Worm (Caenorhabditis elegans) whole organism, young adult: ENCODE results near the gene srx-63.

Experiments used
- C17E4.6 ChIP-seq: fragments of 200-800 bp; sonication (Bioruptor generic); IDR thresholded peaks from 2 replicates; pipeline ENCODE4 v1.3.6; 2022; ENCODE audit warnings: missing genetic modification reagents, missing genetic modification characterization, missing compliant biosample characterization
- F10E7.11 ChIP-seq: sonication (generic microtip); optimal IDR thresholded peaks from 2 replicates; lab custom pipeline; 2017; ENCODE audit warnings: mild to moderate bottlenecking, missing genetic modification characterization, moderate library complexity, missing compliant biosample characterization
- F23B12.7 ChIP-seq: sonication (generic microtip); optimal IDR thresholded peaks from 2 replicates; lab custom pipeline; 2017; ENCODE audit warnings: missing genetic modification characterization, mild to moderate bottlenecking, missing compliant biosample characterization, antibody characterized with exemption, moderate library complexity; ENCODE audit not compliant: insufficient read depth
- F49E8.2 ChIP-seq: sonication (generic microtip); optimal IDR thresholded peaks from 3 replicates; lab custom pipeline; 2017; ENCODE audit warnings: missing genetic modification characterization, mild to moderate bottlenecking, missing compliant biosample characterization, antibody characterized with exemption, moderate library complexity; ENCODE audit not compliant: insufficient read depth
- F57A8.1 ChIP-seq: fragments of 200-800 bp; sonication (Bioruptor generic); optimal IDR thresholded peaks from 2 replicates; lab custom pipeline; 2018; ENCODE audit warnings: mild to moderate bottlenecking, missing genetic modification characterization, moderate library complexity, missing compliant biosample characterization
- T07F8.4 ChIP-seq: sonication (generic microtip); optimal IDR thresholded peaks from 2 replicates; lab custom pipeline; 2016; ENCODE audit warnings: mild to moderate bottlenecking, missing genetic modification characterization, moderate library complexity, missing compliant biosample characterization
- Y79H2A.3 ChIP-seq: fragments of 200-800 bp; sonication (Bioruptor generic); conservative IDR thresholded peaks from 2 replicates; pipeline ENCODE4 v1.3.6; 2022; ENCODE audit warnings: missing genetic modification reagents, missing genetic modification characterization, missing compliant biosample characterization
- Y95B8A.8 ChIP-seq: fragments of 200-800 bp; sonication (Bioruptor generic); IDR thresholded peaks from 2 replicates; pipeline ENCODE4 v1.3.6; 2022; ENCODE audit warnings: missing genetic modification reagents, missing genetic modification characterization, missing compliant biosample characterization
- ama-1 ChIP-seq, 3 experiments: fragments of 150-350 bp in 1 of 3; sonication (generic microtip) in 2 of 3; optimal IDR thresholded peaks; 2 replicates each; lab custom pipeline; 2014 to 2018; ENCODE audit warnings: missing biosample characterization in 2 of 3, missing genetic modification characterization in 2 of 3, missing genetic modification reagents in 2 of 3
- aptf-3 ChIP-seq: fragments of 200-800 bp; sonication (Bioruptor generic); IDR thresholded peaks from 2 replicates; pipeline ENCODE4 v1.3.6; 2022; ENCODE audit warnings: missing genetic modification characterization, missing compliant biosample characterization
- bed-2 ChIP-seq: fragments of 200-800 bp; sonication (Bioruptor generic); IDR thresholded peaks from 2 replicates; pipeline ENCODE4 v1.3.6; 2022; ENCODE audit warnings: missing genetic modification reagents, missing genetic modification characterization, missing compliant biosample characterization
- cebp-2 ChIP-seq: fragments of 200-800 bp; sonication (Bioruptor generic); IDR thresholded peaks from 2 replicates; pipeline ENCODE4 v1.3.6; 2022; ENCODE audit warnings: missing genetic modification characterization, missing compliant biosample characterization
- ceh-79 ChIP-seq: sonication (generic microtip); optimal IDR thresholded peaks from 2 replicates; lab custom pipeline; 2017; ENCODE audit warnings: mild to moderate bottlenecking, missing genetic modification characterization, missing compliant biosample characterization
- ceh-91 ChIP-seq: fragments of 200-800 bp; sonication (Bioruptor generic); IDR thresholded peaks from 2 replicates; pipeline ENCODE4 v1.3.6; 2022; ENCODE audit warnings: missing genetic modification reagents, missing genetic modification characterization, missing compliant biosample characterization
- egl-18 ChIP-seq: fragments of 200-800 bp; sonication (Bioruptor generic); IDR thresholded peaks from 2 replicates; pipeline ENCODE4 v1.3.6; 2022; ENCODE audit warnings: missing genetic modification reagents, missing genetic modification characterization, missing compliant biosample characterization
- fkh-3 ChIP-seq: sonication (generic microtip); optimal IDR thresholded peaks from 2 replicates; lab custom pipeline; 2016; ENCODE audit warnings: mild to moderate bottlenecking, missing genetic modification characterization, missing compliant biosample characterization
- hsf-1 ChIP-seq: fragments of 200-800 bp; sonication (Bioruptor generic); IDR thresholded peaks from 2 replicates; pipeline ENCODE4 v1.3.6; 2022; ENCODE audit warnings: missing genetic modification reagents, missing genetic modification characterization, missing compliant biosample characterization
- lag-1 ChIP-seq: fragments of 200-800 bp; sonication (Bioruptor generic); IDR thresholded peaks from 2 replicates; pipeline ENCODE4 v1.3.6; 2022; ENCODE audit warnings: missing genetic modification reagents, missing genetic modification characterization, missing compliant biosample characterization
- madf-10 ChIP-seq: sonication (generic microtip); optimal IDR thresholded peaks from 2 replicates; lab custom pipeline; 2016; ENCODE audit warnings: mild to moderate bottlenecking, missing genetic modification characterization, missing compliant biosample characterization
- madf-3 ChIP-seq: fragments of 200-800 bp; sonication (Bioruptor generic); IDR thresholded peaks from 2 replicates; pipeline ENCODE4 v1.3.6; 2022; ENCODE audit warnings: missing genetic modification reagents, missing genetic modification characterization, missing compliant biosample characterization
- mxl-1 ChIP-seq: sonication (generic microtip); optimal IDR thresholded peaks from 2 replicates; lab custom pipeline; 2016; ENCODE audit warnings: missing genetic modification characterization, missing compliant biosample characterization
- nfya-2 ChIP-seq: fragments of 200-800 bp; sonication (Bioruptor generic); IDR thresholded peaks from 2 replicates; pipeline ENCODE4 v1.3.6; 2022; ENCODE audit warnings: missing genetic modification reagents, missing genetic modification characterization, missing compliant biosample characterization
- nfyb-1 ChIP-seq: fragments of 200-800 bp; sonication (Bioruptor generic); IDR thresholded peaks from 2 replicates; pipeline ENCODE4 v1.3.6; 2022; ENCODE audit warnings: missing genetic modification reagents, missing genetic modification characterization, missing compliant biosample characterization
- nhr-120 ChIP-seq: fragments of 200-800 bp; sonication (Bioruptor generic); IDR thresholded peaks from 2 replicates; pipeline ENCODE4 v1.3.6; 2022; ENCODE audit warnings: missing genetic modification characterization, missing compliant biosample characterization
- nhr-80 ChIP-seq: sonication (generic microtip); optimal IDR thresholded peaks from 2 replicates; lab custom pipeline; 2016; ENCODE audit warnings: missing genetic modification characterization, missing compliant biosample characterization
- nhr-90 ChIP-seq: sonication (generic microtip); optimal IDR thresholded peaks from 2 replicates; lab custom pipeline; 2016; ENCODE audit warnings: missing genotype, mild to moderate bottlenecking, missing genetic modification characterization, missing compliant biosample characterization
- rcor-1 ChIP-seq: fragments of 200-800 bp; sonication (Bioruptor generic); IDR thresholded peaks from 2 replicates; pipeline ENCODE4 v1.3.6; 2022; ENCODE audit warnings: missing genetic modification reagents, missing genetic modification characterization, missing compliant biosample characterization
- sea-2 ChIP-seq: fragments of 200-800 bp; sonication (Bioruptor generic); IDR thresholded peaks from 2 replicates; pipeline ENCODE4 v1.3.6; 2022; ENCODE audit warnings: missing genetic modification characterization, missing compliant biosample characterization
- snpc-1.1 ChIP-seq: sonication (generic microtip); optimal IDR thresholded peaks from 2 replicates; lab custom pipeline; 2017; ENCODE audit warnings: missing genetic modification characterization, mild to moderate bottlenecking, missing compliant biosample characterization, antibody characterized with exemption, moderate library complexity, missing genotype, missing genetic modification reagents; ENCODE audit not compliant: insufficient read depth
- snpc-3.4 ChIP-seq: sonication (generic microtip); optimal IDR thresholded peaks from 2 replicates; lab custom pipeline; 2017; ENCODE audit warnings: missing genetic modification characterization, mild to moderate bottlenecking, missing compliant biosample characterization, antibody characterized with exemption, moderate library complexity, missing genotype, missing genetic modification reagents
- somi-1 ChIP-seq: fragments of 200-800 bp; sonication (Bioruptor generic); optimal IDR thresholded peaks from 2 replicates; lab custom pipeline; 2018; ENCODE audit warnings: mild to moderate bottlenecking, missing genetic modification characterization, missing compliant biosample characterization
- tbp1 ChIP-seq: fragments of 200-800 bp; sonication (Bioruptor generic); optimal IDR thresholded peaks from 2 replicates; lab custom pipeline; 2018; ENCODE audit warnings: mild to moderate bottlenecking, missing genetic modification characterization, missing compliant biosample characterization
- tlf-1 ChIP-seq: fragments of 200-800 bp; sonication (Bioruptor generic); optimal IDR thresholded peaks from 2 replicates; lab custom pipeline; 2018; ENCODE audit warnings: mild to moderate bottlenecking, missing genetic modification characterization, missing compliant biosample characterization
- zfh-2 ChIP-seq: fragments of 200-800 bp; sonication (Bioruptor generic); conservative IDR thresholded peaks from 2 replicates; pipeline ENCODE4 v1.3.6; 2022; ENCODE audit warnings: missing genetic modification reagents, missing genetic modification characterization, missing compliant biosample characterization

srx-63 gene

DNA sequence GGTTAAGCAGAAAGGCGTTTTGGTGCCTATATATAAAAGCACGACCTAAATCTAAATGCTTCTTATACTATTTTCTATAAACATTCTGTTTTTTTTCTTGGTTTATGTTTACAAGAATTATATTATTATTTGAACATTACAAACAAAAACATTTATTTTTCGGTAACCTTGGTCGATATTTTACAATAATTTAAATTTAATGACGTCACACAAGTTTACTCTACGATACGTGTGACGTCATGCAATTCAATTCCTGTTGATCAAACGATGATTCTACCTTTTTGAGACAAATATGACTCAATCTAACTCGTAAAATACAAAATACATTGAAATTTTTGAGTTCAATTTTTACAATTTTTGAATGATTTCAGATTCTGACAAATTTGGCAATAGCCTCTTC is 35.4 kb upstream of the srx-63 start:
- no peak for TF ChIP-seq madf-10
- no peak for TF ChIP-seq nhr-90 (tag; lab: Kevin White, UChicago)
- no peak for TF ChIP-seq snpc-1.1 (tag; lab: Kevin White, UChicago)
- TF ChIP-seq ceh-79 (tag; lab: Kevin White, UChicago): no peak

DNA sequence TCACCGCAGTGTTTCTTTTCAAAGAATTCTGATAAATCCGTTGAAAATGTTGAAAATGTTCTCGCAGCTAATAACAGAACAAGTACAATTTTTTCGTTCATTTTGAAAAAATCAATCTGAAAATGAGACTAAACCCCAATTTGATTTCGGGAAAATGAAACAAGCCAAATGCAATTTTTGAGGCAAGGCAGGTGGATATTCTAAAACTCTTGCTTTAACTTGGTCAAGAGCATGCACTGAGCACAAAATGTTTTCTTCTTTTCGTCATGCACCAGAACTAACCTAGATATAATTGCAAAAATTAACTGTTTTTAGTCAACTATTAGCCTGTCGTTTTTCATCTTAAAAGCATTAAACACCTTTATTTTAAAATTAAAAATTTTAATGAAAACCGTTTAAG is 31.3 kb upstream of the srx-63 start, which contains the start of gene irld-22:
Gene irld-22 (minus strand): TSS at position 101 of the 400 bp plus-strand sequence.
- TF ChIP-seq nhr-120 (GFP tag; lab: Robert Waterston, UW) (no peak), nfyb-1 (GFP tag; lab: Robert Waterston, UW) (no peak), F23B12.7 (tag; lab: Kevin White, UChicago) (no peak), F10E7.11 (no peak), Y79H2A.3 (GFP tag; lab: Robert Waterston, UW) (no peak), lag-1 (GFP tag; lab: Robert Waterston, UW) (no peak), zfh-2 (GFP tag; lab: Robert Waterston, UW) (no peak), cebp-2 (GFP tag; lab: Robert Waterston, UW) (no peak), hsf-1 (GFP tag; lab: Robert Waterston, UW) (no peak), egl-18 (GFP tag; lab: Robert Waterston, UW) (no peak), rcor-1 (GFP tag; lab: Robert Waterston, UW) (no peak), C17E4.6 (GFP tag; lab: Robert Waterston, UW) (no peak), somi-1 (GFP tag; lab: Kevin White, UChicago) (no peak), bed-2 (no peak), mxl-1 (tag; lab: Kevin White, UChicago) (no peak), ama-1 (optimal IDR thresholded peaks at IDR 0.05; lab: Kevin White, UChicago) (no peak), ama-1 (GFP tag; optimal IDR thresholded peaks at IDR 0.05; lab: Kevin White, UChicago) (no peak)

DNA sequence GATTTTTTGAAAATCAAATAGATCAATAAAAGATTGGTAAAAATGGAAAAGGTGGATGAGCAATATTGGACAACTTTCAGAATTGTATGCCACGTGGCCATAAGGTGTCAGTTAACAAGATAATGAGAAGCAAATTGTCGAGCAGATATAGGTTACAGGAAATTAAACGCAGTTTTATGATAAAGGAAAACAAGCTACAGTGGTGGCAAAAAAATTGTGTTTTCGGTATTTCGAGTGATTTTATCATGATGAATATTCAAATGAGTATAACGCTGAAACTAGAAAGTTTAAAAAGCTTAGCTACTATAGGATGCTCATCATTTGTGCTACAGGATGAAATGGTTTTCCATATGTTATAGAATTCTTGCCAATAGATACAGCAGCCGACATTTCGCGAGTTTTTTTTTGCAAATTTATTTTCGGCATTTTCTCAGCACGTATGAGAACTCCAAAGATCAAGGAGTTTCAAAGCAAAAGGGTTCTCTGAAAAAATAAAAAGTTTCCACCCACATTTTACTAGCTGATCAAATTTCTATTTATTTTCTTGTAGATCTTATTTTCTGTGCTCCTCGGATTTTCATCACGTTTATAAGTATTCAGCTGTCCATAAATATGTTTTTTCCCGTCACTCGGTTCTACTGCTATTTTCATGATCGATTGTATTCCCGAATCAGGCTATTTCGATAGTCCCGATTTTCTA is 28.8 kb upstream of the srx-63 start, which contains the start of the genes str-229 and srh-190:
Gene str-229 (minus strand): TSS at position 101 of the 700 bp plus-strand sequence.
Gene srh-190 (plus strand): TSS at position 650 of the 700 bp plus-strand sequence.
- no peak for TF ChIP-seq tbp1 (GFP tag; lab: Kevin White, UChicago)
- TF ChIP-seq sea-2: no peak
- TF ChIP-seq nhr-80 (tag; lab: Kevin White, UChicago): no peak
- TF ChIP-seq lag-1 (GFP tag; lab: Robert Waterston, UW): no peak
- TF ChIP-seq madf-3 (GFP tag; lab: Robert Waterston, UW): no peak
- TF ChIP-seq T07F8.4: no peak
- TF ChIP-seq snpc-3.4 (tag; lab: Kevin White, UChicago): no peak
- TF ChIP-seq nfya-2 (GFP tag; lab: Robert Waterston, UW): no peak
- no peak for TF ChIP-seq fkh-3 (tag; lab: Kevin White, UChicago)
- TF ChIP-seq tlf-1: no peak
- TF ChIP-seq Y95B8A.8 (GFP tag; lab: Robert Waterston, UW): no peak
- TF ChIP-seq ceh-91 (GFP tag; lab: Robert Waterston, UW): no peak
- no peak for TF ChIP-seq F49E8.2 (tag; lab: Kevin White, UChicago)
- no peak for TF ChIP-seq C17E4.6 (GFP tag; lab: Robert Waterston, UW)
- TF ChIP-seq aptf-3: no peak
- no peak for TF ChIP-seq F57A8.1 (GFP tag; lab: Kevin White, UChicago)
- TF ChIP-seq, all 124 proteins: peak for 0
